Worm (Caenorhabditis elegans) whole organism, dauer: Measurements from ENCODE around the gene W03G11.3.

ENCODE experiments used
- unc-62 ChIP-seq: sonication (generic microtip); optimal IDR thresholded peaks from 2 replicates; lab custom pipeline; 2017; ENCODE audit warnings: missing biosample characterization, missing genetic modification reagents, missing genetic modification characterization

Gene W03G11.3

ce11 chrX:12097995-12098394 lies 5.6 kb downstream of the W03G11.3 start:
- no peak for TF ChIP-seq unc-62 (GFP tag; lab: Kevin White, UChicago)

- no peak for TF ChIP-seq unc-62 (GFP tag; lab: Kevin White, UChicago)
Measured at ce11 chrX:12095200-12095599, 8.4 kb downstream of the W03G11.3 start.

- TF ChIP-seq unc-62 (GFP tag; lab: Kevin White, UChicago): no peak
Measured at ce11 chrX:12093992-12094391, 9.6 kb downstream of the W03G11.3 start.

DNA sequence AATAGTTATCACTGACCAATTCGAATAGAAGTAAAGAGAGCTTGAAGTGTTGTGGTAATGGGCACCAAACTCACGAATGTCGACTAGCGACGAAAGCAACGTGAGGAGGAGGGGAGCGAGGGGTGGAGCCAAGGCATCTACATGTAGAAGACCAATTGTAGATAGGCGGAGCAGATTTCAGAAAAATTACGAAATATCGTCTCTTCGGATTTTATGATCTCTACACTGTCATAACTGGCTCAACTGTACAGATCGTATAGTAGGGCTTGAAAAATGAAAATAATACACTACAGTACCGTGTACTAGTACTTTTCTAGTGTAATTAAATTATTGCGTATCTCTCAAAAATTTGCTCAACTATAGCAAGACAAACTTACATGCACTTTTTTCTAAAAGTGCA lies 10.6 kb downstream of the W03G11.3 start, which contains the start of gene W03G11.4:
TSS of gene W03G11.4 (minus strand) at position 101 of the 400 bp plus-strand sequence.
- no peak for TF ChIP-seq unc-62 (GFP tag; lab: Kevin White, UChicago)

DNA sequence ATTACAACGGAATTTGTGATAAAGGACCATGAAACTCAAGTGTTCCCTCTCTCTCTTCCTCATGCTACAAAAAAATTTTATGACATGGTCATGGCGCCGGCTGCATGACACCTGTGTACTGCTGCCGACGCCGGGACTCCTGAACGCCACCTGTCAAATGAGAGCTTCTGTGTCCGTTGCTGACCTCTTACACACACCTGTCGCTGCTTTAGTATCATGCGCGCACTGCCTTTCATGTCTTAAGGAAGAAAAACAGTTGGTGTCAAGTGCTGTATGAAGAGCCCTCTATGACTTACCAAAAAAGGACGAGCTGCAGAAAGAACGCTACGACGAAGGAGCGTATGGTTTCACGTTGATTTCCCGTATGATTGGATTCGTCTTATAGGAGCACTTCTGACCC lies 11.0 kb downstream of the W03G11.3 start:
- TF ChIP-seq unc-62 (GFP tag; lab: Kevin White, UChicago): no peak

- TF ChIP-seq unc-62 (GFP tag; lab: Kevin White, UChicago): no peak
Measured at ce11 chrX:12086297-12086696, 17.3 kb downstream of the W03G11.3 start.

DNA sequence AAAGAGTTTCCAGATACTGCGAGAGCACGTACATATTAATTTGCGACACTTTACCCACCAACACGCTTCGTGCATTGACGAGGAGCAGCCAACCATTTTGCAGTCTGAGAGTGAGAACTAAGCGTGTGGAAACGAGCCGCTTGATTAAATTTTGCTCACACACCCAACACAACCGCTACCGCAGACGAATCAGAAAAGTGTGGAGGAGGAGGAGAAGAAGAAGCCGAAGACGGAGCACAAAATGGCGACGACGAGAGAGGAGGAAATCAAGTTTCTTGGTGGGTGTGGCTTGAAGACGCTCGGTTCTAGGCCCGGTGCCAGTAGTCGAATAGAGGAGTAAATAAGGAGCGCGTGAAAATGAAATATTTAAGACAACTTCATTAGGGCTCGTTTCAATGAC lies 20.8 kb downstream of the W03G11.3 start:
- TF ChIP-seq unc-62 (GFP tag; lab: Kevin White, UChicago): no peak

- no peak for TF ChIP-seq unc-62 (GFP tag; lab: Kevin White, UChicago)
Measured at ce11 chrX:12081250-12081649, 22.4 kb downstream of the W03G11.3 start.

- TF ChIP-seq unc-62 (GFP tag; lab: Kevin White, UChicago): no peak
Measured at ce11 chrX:12080581-12081162, 22.9 kb downstream of the W03G11.3 start.

ce11 chrX:12073764-12074163 lies 29.8 kb downstream of the W03G11.3 start, which contains the start of gene tmem-145:
tmem-145 (minus strand) TSS chrX:12073864.
- no peak for TF ChIP-seq unc-62 (GFP tag; lab: Kevin White, UChicago)

- no peak for TF ChIP-seq unc-62 (GFP tag; lab: Kevin White, UChicago)
Measured at ce11 chrX:12068250-12068649, 35.4 kb downstream of the W03G11.3 start, which contains the start of gene lgc-24. lgc-24 (plus strand) TSS chrX:12068550.

ce11 chrX:12064908-12065307 lies 38.7 kb downstream of the W03G11.3 start, which contains the start of gene lgc-23:
lgc-23 (plus strand) TSS chrX:12065208.
- no peak for TF ChIP-seq unc-62 (GFP tag; lab: Kevin White, UChicago)

ce11 chrX:12056973-12057372 lies 46.6 kb downstream of the W03G11.3 start, which contains the start of gene B0198.3:
B0198.3 (minus strand) TSS chrX:12057073.
- TF ChIP-seq unc-62 (GFP tag; lab: Kevin White, UChicago): no peak
